Worm (Caenorhabditis elegans) whole organism, L2 larva: ENCODE measurements around the gene F31F4.17.

Source experiments
- C34F6.9 ChIP-seq: fragments of 150-350 bp; optimal IDR thresholded peaks from 2 replicates; lab custom pipeline; 2014; ENCODE audit warnings: missing biosample characterization, missing genetic modification characterization
- F13H6.1 ChIP-seq: sonication (generic microtip); optimal IDR thresholded peaks from 2 replicates; lab custom pipeline; 2016; ENCODE audit warnings: missing genetic modification characterization, missing compliant biosample characterization
- R02D3.7 ChIP-seq: fragments of 150-350 bp; optimal IDR thresholded peaks from 2 replicates; lab custom pipeline; 2014; ENCODE audit warnings: missing biosample characterization, missing genetic modification characterization
- Y55F3AM.14 ChIP-seq: fragments of 200-800 bp; sonication (Bioruptor generic); optimal IDR thresholded peaks from 2 replicates; lab custom pipeline; 2018; ENCODE audit warnings: mild to moderate bottlenecking, missing genetic modification characterization, missing compliant biosample characterization
- ZK546.5 ChIP-seq: sonication (generic microtip); optimal IDR thresholded peaks from 2 replicates; lab custom pipeline; 2017; ENCODE audit warnings: missing biosample characterization, missing genetic modification characterization
- alr-1 ChIP-seq: fragments of 150-350 bp; optimal IDR thresholded peaks from 2 replicates; lab custom pipeline; 2014; ENCODE audit warnings: missing biosample characterization, missing genetic modification characterization
- aly-2 ChIP-seq: fragments of 150-350 bp; optimal IDR thresholded peaks from 2 replicates; lab custom pipeline; 2014; ENCODE audit warnings: missing biosample characterization, missing genetic modification characterization
- ama-1 ChIP-seq: fragments of 150-350 bp; optimal IDR thresholded peaks from 2 replicates; lab custom pipeline; 2018; ENCODE audit warnings: inconsistent platforms
- blmp-1 ChIP-seq: sonication (generic microtip); optimal IDR thresholded peaks from 2 replicates; lab custom pipeline; 2017; ENCODE audit warnings: missing genetic modification characterization, mild to moderate bottlenecking, missing compliant biosample characterization, antibody characterized with exemption, moderate library complexity; ENCODE audit not compliant: insufficient read depth
- ceh-16 ChIP-seq: fragments of 150-350 bp; optimal IDR thresholded peaks from 2 replicates; lab custom pipeline; 2014; ENCODE audit warnings: missing biosample characterization, missing genetic modification characterization
- ceh-82 ChIP-seq: fragments of 150-350 bp; optimal IDR thresholded peaks from 2 replicates; lab custom pipeline; 2014; ENCODE audit warnings: missing biosample characterization, missing genetic modification characterization
- crh-2 ChIP-seq: sonication (generic microtip); optimal IDR thresholded peaks from 2 replicates; lab custom pipeline; 2017; ENCODE audit warnings: missing biosample characterization, missing genetic modification characterization
- dmd-4 ChIP-seq: sonication (generic microtip); optimal IDR thresholded peaks from 2 replicates; lab custom pipeline; 2017; ENCODE audit warnings: missing biosample characterization, missing genetic modification characterization
- egl-27 ChIP-seq: sonication (generic microtip); optimal IDR thresholded peaks from 3 replicates; lab custom pipeline; 2017; ENCODE audit warnings: missing biosample characterization, missing genetic modification reagents, missing genetic modification characterization
- elt-1 ChIP-seq: fragments of 150-350 bp; optimal IDR thresholded peaks from 2 replicates; lab custom pipeline; 2014; ENCODE audit warnings: missing biosample characterization, missing genetic modification characterization
- fos-1 ChIP-seq: fragments of 150-350 bp; optimal IDR thresholded peaks from 2 replicates; lab custom pipeline; 2014; ENCODE audit warnings: missing biosample characterization, missing genetic modification characterization
- gmeb-1 ChIP-seq: fragments of 150-350 bp; optimal IDR thresholded peaks from 2 replicates; lab custom pipeline; 2014; ENCODE audit warnings: missing biosample characterization, missing genetic modification characterization
- lin-11 ChIP-seq: fragments of 150-350 bp; sonication (generic microtip); optimal IDR thresholded peaks from 2 replicates; lab custom pipeline; 2014; ENCODE audit warnings: missing biosample characterization, missing genetic modification characterization, inconsistent platforms, mixed read lengths
- lin-13 ChIP-seq: fragments of 150-350 bp; optimal IDR thresholded peaks from 2 replicates; lab custom pipeline; 2014; ENCODE audit warnings: missing biosample characterization, missing genetic modification reagents, missing genetic modification characterization
- lin-39 ChIP-seq: fragments of 150-350 bp; optimal IDR thresholded peaks from 2 replicates; lab custom pipeline; 2014; ENCODE audit warnings: missing biosample characterization, missing genetic modification reagents, missing genetic modification characterization
- lsy-2 ChIP-seq, 2 experiments: fragments of 150-350 bp in 1 of 2; sonication (generic microtip) in 1 of 2; optimal IDR thresholded peaks; 2 replicates each; lab custom pipeline; 2014 to 2017; ENCODE audit warnings: missing biosample characterization in 2 of 2, missing genetic modification characterization in 2 of 2
- mab-5 ChIP-seq: fragments of 150-350 bp; optimal IDR thresholded peaks from 2 replicates; lab custom pipeline; 2014; ENCODE audit warnings: missing biosample characterization, missing genetic modification characterization
- mbf-1 ChIP-seq: sonication (generic microtip); optimal IDR thresholded peaks from 2 replicates; lab custom pipeline; 2017; ENCODE audit warnings: missing biosample characterization, missing genetic modification characterization
- mdl-1 ChIP-seq, 2 experiments: fragments of 150-350 bp in 1 of 2; sonication (generic microtip) in 1 of 2; optimal IDR thresholded peaks; 2 replicates each; lab custom pipeline; 2017; ENCODE audit warnings: missing biosample characterization in 2 of 2, missing genetic modification characterization in 2 of 2
- nhr-10 ChIP-seq: sonication (generic microtip); optimal IDR thresholded peaks from 2 replicates; lab custom pipeline; 2017; ENCODE audit warnings: missing biosample characterization, missing genetic modification characterization
- nhr-11 ChIP-seq: fragments of 150-350 bp; optimal IDR thresholded peaks from 2 replicates; lab custom pipeline; 2014; ENCODE audit warnings: missing biosample characterization, missing genetic modification characterization
- nhr-12 ChIP-seq: fragments of 150-350 bp; optimal IDR thresholded peaks from 2 replicates; lab custom pipeline; 2014; ENCODE audit warnings: missing biosample characterization, missing genetic modification characterization
- nhr-129 ChIP-seq: fragments of 150-350 bp; optimal IDR thresholded peaks from 2 replicates; lab custom pipeline; 2014; ENCODE audit warnings: missing biosample characterization, missing genetic modification characterization
- nhr-21 ChIP-seq: fragments of 150-350 bp; optimal IDR thresholded peaks from 2 replicates; lab custom pipeline; 2014; ENCODE audit warnings: missing biosample characterization, missing genetic modification characterization
- nhr-23 ChIP-seq: fragments of 150-350 bp; optimal IDR thresholded peaks from 2 replicates; lab custom pipeline; 2014; ENCODE audit warnings: missing biosample characterization, missing genetic modification reagents, missing genetic modification characterization
- nhr-237 ChIP-seq: fragments of 150-350 bp; optimal IDR thresholded peaks from 2 replicates; lab custom pipeline; 2014; ENCODE audit warnings: missing biosample characterization, missing genetic modification characterization
- nhr-25 ChIP-seq: fragments of 150-350 bp; sonication (generic microtip); optimal IDR thresholded peaks from 3 replicates; lab custom pipeline; 2014; ENCODE audit warnings: missing biosample characterization, missing genetic modification characterization
- nhr-6 ChIP-seq: fragments of 150-350 bp; optimal IDR thresholded peaks from 2 replicates; lab custom pipeline; 2014; ENCODE audit warnings: missing biosample characterization, missing genetic modification characterization
- nhr-77 ChIP-seq: fragments of 150-350 bp; optimal IDR thresholded peaks from 2 replicates; lab custom pipeline; 2014; ENCODE audit warnings: missing biosample characterization, missing genetic modification characterization
- peb-1 ChIP-seq: fragments of 150-350 bp; optimal IDR thresholded peaks from 2 replicates; lab custom pipeline; 2014; ENCODE audit warnings: missing biosample characterization, missing genetic modification characterization
- sem-4 ChIP-seq: fragments of 150-350 bp; optimal IDR thresholded peaks from 2 replicates; lab custom pipeline; 2014; ENCODE audit warnings: missing biosample characterization, missing genetic modification reagents, missing genetic modification characterization
- skn-1 ChIP-seq: sonication (generic microtip); optimal IDR thresholded peaks from 2 replicates; lab custom pipeline; 2017; ENCODE audit warnings: missing biosample characterization, missing genetic modification characterization
- sma-3 ChIP-seq: sonication (generic microtip); optimal IDR thresholded peaks from 2 replicates; lab custom pipeline; 2016; ENCODE audit warnings: missing genetic modification reagents, missing genetic modification characterization, missing compliant biosample characterization
- sma-9 ChIP-seq, 2 experiments: fragments of 150-350 bp in 1 of 2; sonication (generic microtip) in 1 of 2; optimal IDR thresholded peaks; 2 replicates each; lab custom pipeline; 2014 to 2016; ENCODE audit warnings: missing genetic modification characterization in 2 of 2, mild to moderate bottlenecking in 1 of 2, missing biosample characterization in 1 of 2, missing compliant biosample characterization in 1 of 2, missing genetic modification reagents in 1 of 2, moderate library complexity in 1 of 2
- snpc-4 ChIP-seq: fragments of 150-350 bp; optimal IDR thresholded peaks from 2 replicates; lab custom pipeline; 2014; ENCODE audit warnings: missing biosample characterization, missing genetic modification characterization
- unc-39 ChIP-seq: fragments of 150-350 bp; optimal IDR thresholded peaks from 2 replicates; lab custom pipeline; 2014; ENCODE audit warnings: missing biosample characterization, missing genetic modification characterization
- unc-55 ChIP-seq: fragments of 150-350 bp; sonication (generic microtip); optimal IDR thresholded peaks from 3 replicates; lab custom pipeline; 2014; ENCODE audit warnings: missing biosample characterization, missing genetic modification reagents, missing genetic modification characterization
- unc-62 ChIP-seq: fragments of 150-350 bp; optimal IDR thresholded peaks from 2 replicates; lab custom pipeline; 2014; ENCODE audit warnings: missing biosample characterization, missing genetic modification reagents, missing genetic modification characterization
- zag-1 ChIP-seq: fragments of 150-350 bp; optimal IDR thresholded peaks from 2 replicates; lab custom pipeline; 2014; ENCODE audit warnings: missing biosample characterization, missing genetic modification characterization
- ztf-1 ChIP-seq: fragments of 200-800 bp; sonication (Bioruptor generic); conservative IDR thresholded peaks from 2 replicates; pipeline ENCODE4 v1.3.6; 2022; ENCODE audit warnings: missing genetic modification characterization, missing compliant biosample characterization
- ztf-11 ChIP-seq: sonication (generic microtip); optimal IDR thresholded peaks from 2 replicates; lab custom pipeline; 2017; ENCODE audit warnings: missing biosample characterization, missing genetic modification characterization
- ztf-4 ChIP-seq: fragments of 150-350 bp; optimal IDR thresholded peaks from 2 replicates; lab custom pipeline; 2014; ENCODE audit warnings: missing biosample characterization, missing genetic modification characterization

F31F4.17 gene

ce11 chrV:619054-619453 is 41.1 kb downstream of the F31F4.17 start, which contains the start of gene F48G7.4:
TSS of gene F48G7.4 (plus strand) at chrV:619453.
- TF ChIP-seq peb-1 (tag; lab: Kevin White, UChicago) (no peak), blmp-1 (no peak), nhr-11 (tag; lab: Kevin White, UChicago) (no peak), unc-39 (tag; lab: Kevin White, UChicago) (no peak), unc-62 (GFP tag; lab: Kevin White, UChicago) (peak; percentile 58), mab-5 (peak; percentile 8), skn-1 (tag; lab: Kevin White, UChicago) (no peak), snpc-4 (tag; lab: Kevin White, UChicago) (peak; percentile 32), C34F6.9 (tag; lab: Kevin White, UChicago) (peak; percentile 88), ceh-16 (tag; lab: Kevin White, UChicago) (no peak), nhr-6 (peak; percentile 87), unc-55 (peak; percentile 92), alr-1 (tag; lab: Kevin White, UChicago) (no peak), ZK546.5 (tag; lab: Kevin White, UChicago) (no peak), mdl-1 (tag; optimal IDR thresholded peaks at IDR 0.05; lab: Kevin White, UChicago) (peak; percentile 32 to 50), nhr-10 (no peak), nhr-12 (tag; lab: Kevin White, UChicago) (no peak), R02D3.7 (tag; lab: Kevin White, UChicago) (no peak), nhr-77 (tag; lab: Kevin White, UChicago) (no peak), lin-11 (tag; lab: Kevin White, UChicago) (no peak), sem-4 (tag; lab: Kevin White, UChicago) (peak; percentile 51), nhr-25 (tag; lab: Kevin White, UChicago) (peak; percentile 51), ztf-1 (GFP tag; lab: Robert Waterston, UW) (no peak), nhr-21 (tag; lab: Kevin White, UChicago) (peak; percentile 53), egl-27 (tag; lab: Kevin White, UChicago) (peak; percentile 82), crh-2 (peak; percentile 67), lin-39 (tag; lab: Kevin White, UChicago) (no peak), lin-13 (peak; percentile 44), lsy-2 (tag; optimal IDR thresholded peaks at IDR 0.05; lab: Kevin White, UChicago) (peak in 1 of 2 experiments; percentile 83), sma-9 (GFP tag; optimal IDR thresholded peaks at IDR 0.05; lab: Kevin White, UChicago) (peak; percentile 91), sma-9 (tag; optimal IDR thresholded peaks at IDR 0.05; lab: Kevin White, UChicago) (no peak), zag-1 (tag; lab: Kevin White, UChicago) (peak; percentile 84), elt-1 (no peak), ama-1 (lab: Kevin White, UChicago) (no peak), sma-3 (GFP tag; lab: Kevin White, UChicago) (peak; percentile 1), ztf-4 (peak; percentile 25), mbf-1 (no peak), nhr-23 (no peak), nhr-237 (no peak), fos-1 (tag; lab: Kevin White, UChicago) (peak; percentile 79), aly-2 (tag; lab: Kevin White, UChicago) (no peak), gmeb-1 (tag; lab: Kevin White, UChicago) (peak; percentile 8), ztf-11 (tag; lab: Kevin White, UChicago) (no peak), dmd-4 (no peak), nhr-129 (tag; lab: Kevin White, UChicago) (peak; percentile 67), ceh-82 (tag; lab: Kevin White, UChicago) (no peak), F13H6.1 (tag; lab: Kevin White, UChicago) (peak; percentile 74), Y55F3AM.14 (peak; percentile 68)
- TF ChIP-seq, all 48 proteins: peak for 23
